Worm (Caenorhabditis elegans) whole organism, late embryonic: ENCODE measurements around the gene D1086.12.

Experiments
- C08G9.2 ChIP-seq: sonication (generic microtip); optimal IDR thresholded peaks from 2 replicates; lab custom pipeline; 2016; ENCODE audit warnings: mild to moderate bottlenecking, missing genetic modification characterization, moderate library complexity, missing compliant biosample characterization
- F13H6.1 ChIP-seq: sonication (generic microtip); optimal IDR thresholded peaks from 2 replicates; lab custom pipeline; 2016; ENCODE audit warnings: missing genetic modification characterization, missing compliant biosample characterization
- T23F11.4 ChIP-seq: fragments of 200-800 bp; sonication (Bioruptor generic); optimal IDR thresholded peaks from 2 replicates; lab custom pipeline; 2018; ENCODE audit warnings: mild to moderate bottlenecking, missing genetic modification characterization, missing compliant biosample characterization
- Y22D7AL.16 ChIP-seq: sonication (generic microtip); optimal IDR thresholded peaks from 2 replicates; lab custom pipeline; 2016; ENCODE audit warnings: missing genetic modification characterization, missing compliant biosample characterization
- ama-1 ChIP-seq: fragments of 150-350 bp; optimal IDR thresholded peaks from 2 replicates; lab custom pipeline; 2014
- ceh-19 ChIP-seq: fragments of 200-800 bp; sonication (Bioruptor generic); optimal IDR thresholded peaks from 2 replicates; lab custom pipeline; 2018; ENCODE audit warnings: mild to moderate bottlenecking, missing genetic modification characterization, missing compliant biosample characterization
- ceh-22 ChIP-seq: sonication (generic microtip); optimal IDR thresholded peaks from 2 replicates; lab custom pipeline; 2017; ENCODE audit warnings: missing biosample characterization, missing genetic modification characterization
- ceh-24 ChIP-seq: sonication (generic microtip); optimal IDR thresholded peaks from 2 replicates; lab custom pipeline; 2016; ENCODE audit warnings: mild to moderate bottlenecking, missing genetic modification characterization, missing compliant biosample characterization
- ceh-30 ChIP-seq: fragments of 150-350 bp; optimal IDR thresholded peaks from 2 replicates; lab custom pipeline; 2014; ENCODE audit warnings: missing biosample characterization, missing genetic modification characterization
- ceh-48 ChIP-seq: sonication (generic microtip); optimal IDR thresholded peaks from 2 replicates; lab custom pipeline; 2016; ENCODE audit warnings: missing genetic modification characterization, inconsistent platforms, missing compliant biosample characterization
- ceh-6 ChIP-seq: fragments of 200-800 bp; sonication (Bioruptor generic); optimal IDR thresholded peaks from 2 replicates; lab custom pipeline; 2018; ENCODE audit warnings: mild to moderate bottlenecking, missing genetic modification characterization, missing compliant biosample characterization
- dmd-4 ChIP-seq: sonication (generic microtip); optimal IDR thresholded peaks from 2 replicates; lab custom pipeline; 2016; ENCODE audit warnings: borderline replicate concordance, missing genetic modification characterization, missing compliant biosample characterization
- dve-1 ChIP-seq: sonication (generic microtip); optimal IDR thresholded peaks from 2 replicates; lab custom pipeline; 2017; ENCODE audit warnings: antibody characterized with exemption, mild to moderate bottlenecking, missing genetic modification characterization, missing compliant biosample characterization
- ets-4 ChIP-seq: sonication (generic microtip); optimal IDR thresholded peaks from 2 replicates; lab custom pipeline; 2016; ENCODE audit warnings: missing genetic modification characterization, missing compliant biosample characterization
- eyg-1 ChIP-seq: sonication (generic microtip); optimal IDR thresholded peaks from 2 replicates; lab custom pipeline; 2016; ENCODE audit warnings: missing genotype, missing genetic modification characterization, missing compliant biosample characterization
- fax-1 ChIP-seq: sonication (generic microtip); optimal IDR thresholded peaks from 2 replicates; lab custom pipeline; 2016; ENCODE audit warnings: missing genotype, missing genetic modification characterization, missing compliant biosample characterization
- fkh-10 ChIP-seq: fragments of 150-350 bp; optimal IDR thresholded peaks from 2 replicates; lab custom pipeline; 2014; ENCODE audit warnings: missing biosample characterization, missing genetic modification reagents, missing genetic modification characterization
- hlh-15 ChIP-seq: sonication (generic microtip); optimal IDR thresholded peaks from 2 replicates; lab custom pipeline; 2016; ENCODE audit warnings: missing genetic modification characterization, missing compliant biosample characterization
- hlh-30 ChIP-seq: sonication (generic microtip); optimal IDR thresholded peaks from 2 replicates; lab custom pipeline; 2017; ENCODE audit warnings: antibody characterized with exemption, missing genetic modification characterization, missing compliant biosample characterization; ENCODE audit not compliant: insufficient read depth
- hlh-8 ChIP-seq: sonication (generic microtip); optimal IDR thresholded peaks from 2 replicates; lab custom pipeline; 2016; ENCODE audit warnings: missing genotype, missing genetic modification characterization, missing compliant biosample characterization
- lim-6 ChIP-seq: sonication (generic microtip); optimal IDR thresholded peaks from 2 replicates; lab custom pipeline; 2016; ENCODE audit warnings: missing genetic modification characterization, missing compliant biosample characterization
- lin-11 ChIP-seq: fragments of 200-800 bp; sonication (Bioruptor generic); optimal IDR thresholded peaks from 2 replicates; lab custom pipeline; 2018; ENCODE audit warnings: mild to moderate bottlenecking, missing genetic modification characterization, missing compliant biosample characterization
- madf-2 ChIP-seq: sonication (generic microtip); optimal IDR thresholded peaks from 2 replicates; lab custom pipeline; 2017; ENCODE audit warnings: missing genetic modification characterization, missing compliant biosample characterization
- mec-3 ChIP-seq: sonication (generic microtip); optimal IDR thresholded peaks from 2 replicates; lab custom pipeline; 2016; ENCODE audit warnings: borderline replicate concordance, missing genetic modification characterization, missing compliant biosample characterization
- nfya-1 ChIP-seq: sonication (generic microtip); optimal IDR thresholded peaks from 2 replicates; lab custom pipeline; 2017; ENCODE audit warnings: missing genetic modification characterization, mild to moderate bottlenecking, missing compliant biosample characterization, antibody characterized with exemption, moderate library complexity
- nhr-11 ChIP-seq: fragments of 150-350 bp; optimal IDR thresholded peaks from 2 replicates; lab custom pipeline; 2014; ENCODE audit warnings: missing biosample characterization, missing genetic modification characterization
- odd-2 ChIP-seq: sonication (generic microtip); optimal IDR thresholded peaks from 2 replicates; lab custom pipeline; 2017; ENCODE audit warnings: antibody characterized with exemption, mild to moderate bottlenecking, missing genetic modification characterization, missing compliant biosample characterization
- pag-3 ChIP-seq: sonication (generic microtip); optimal IDR thresholded peaks from 2 replicates; lab custom pipeline; 2016; ENCODE audit warnings: missing compliant biosample characterization, missing genetic modification characterization, borderline replicate concordance
- pat-9 ChIP-seq: fragments of 200-800 bp; sonication (Bioruptor generic); optimal IDR thresholded peaks from 2 replicates; lab custom pipeline; 2018; ENCODE audit warnings: mild to moderate bottlenecking, missing genetic modification characterization, moderate library complexity, missing compliant biosample characterization
- pax-1 ChIP-seq: fragments of 150-350 bp; optimal IDR thresholded peaks from 2 replicates; lab custom pipeline; 2014; ENCODE audit warnings: missing biosample characterization, missing genetic modification characterization
- pha-2 ChIP-seq: sonication (generic microtip); optimal IDR thresholded peaks from 2 replicates; lab custom pipeline; 2017; ENCODE audit warnings: mild to moderate bottlenecking, missing genetic modification characterization, missing compliant biosample characterization
- pha-4 ChIP-seq: fragments of 150-350 bp; optimal IDR thresholded peaks from 2 replicates; lab custom pipeline; 2018; ENCODE audit warnings: missing biosample characterization, missing genetic modification reagents, missing genetic modification characterization
- pqm-1 ChIP-seq: sonication (generic microtip); optimal IDR thresholded peaks from 2 replicates; lab custom pipeline; 2016; ENCODE audit warnings: missing genetic modification characterization, missing compliant biosample characterization
- ref-2 ChIP-seq: sonication (generic microtip); optimal IDR thresholded peaks from 2 replicates; lab custom pipeline; 2016; ENCODE audit warnings: missing genetic modification characterization, missing compliant biosample characterization
- rnt-1 ChIP-seq: sonication (generic microtip); optimal IDR thresholded peaks from 2 replicates; lab custom pipeline; 2016; ENCODE audit warnings: missing genetic modification characterization, missing compliant biosample characterization
- sdc-2 ChIP-seq: sonication (generic microtip); optimal IDR thresholded peaks from 2 replicates; lab custom pipeline; 2016; ENCODE audit warnings: missing genotype, missing genetic modification characterization, missing compliant biosample characterization
- tbx-2 ChIP-seq: sonication (generic microtip); optimal IDR thresholded peaks from 2 replicates; lab custom pipeline; 2016; ENCODE audit warnings: missing genetic modification characterization, missing compliant biosample characterization
- unc-55 ChIP-seq: sonication (generic microtip); optimal IDR thresholded peaks from 2 replicates; lab custom pipeline; 2017; ENCODE audit warnings: missing biosample characterization, missing genetic modification reagents, missing genetic modification characterization
- unc-86 ChIP-seq: sonication (generic microtip); optimal IDR thresholded peaks from 2 replicates; lab custom pipeline; 2016; ENCODE audit warnings: missing genetic modification characterization, missing compliant biosample characterization

Gene D1086.12

DNA sequence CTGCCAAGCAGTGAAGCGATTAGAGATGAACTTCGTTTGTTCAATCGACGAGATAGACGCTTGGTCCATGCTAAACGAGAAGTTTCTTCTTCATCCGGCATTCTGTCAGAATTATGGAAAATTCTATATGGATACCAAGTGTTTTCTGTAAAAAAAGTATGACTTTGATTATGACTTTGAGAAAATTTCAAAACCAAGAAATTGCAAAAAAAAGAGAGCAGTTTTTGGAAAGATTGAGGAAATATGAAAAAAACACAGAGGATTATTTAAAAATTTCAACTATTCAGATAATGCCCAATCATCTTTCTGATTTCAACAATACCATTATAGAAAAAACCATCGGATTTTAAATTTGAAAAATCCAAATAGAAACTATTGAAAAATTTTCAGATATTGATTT is 44.3 kb downstream of the D1086.12 start, which contains the start of gene par-1:
par-1 (minus strand) TSS at position 101 of the 400 bp plus-strand sequence.
- TF ChIP-seq pha-4 (tag; lab: Kevin White, UChicago): no peak
- TF ChIP-seq C08G9.2 (tag; lab: Kevin White, UChicago): no peak
- TF ChIP-seq ceh-6 (GFP tag; lab: Kevin White, UChicago): no peak

DNA sequence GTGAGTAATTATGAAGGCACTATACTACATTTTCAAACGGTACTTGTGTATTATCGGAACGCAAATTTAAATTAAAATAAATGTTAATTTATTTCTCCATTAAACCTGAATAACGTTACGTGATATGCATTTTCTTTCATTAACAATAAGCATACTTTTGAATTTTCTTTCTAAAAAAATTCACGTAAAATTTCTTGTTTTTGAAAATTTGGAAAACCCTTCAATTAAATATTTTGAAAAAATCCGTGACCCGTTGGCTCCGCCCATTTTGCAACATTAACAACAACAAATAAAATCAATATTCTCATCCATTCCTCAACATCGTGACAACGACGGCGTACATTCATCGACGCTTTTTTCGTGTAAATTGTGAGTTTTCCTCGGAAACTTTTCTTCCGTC is 45.2 kb downstream of the D1086.12 start, which contains the start of gene acs-10:
acs-10 (plus strand) TSS at position 301 of the 400 bp plus-strand sequence.
- no peak for TF ChIP-seq hlh-8
- no peak for TF ChIP-seq ceh-19 (GFP tag; lab: Kevin White, UChicago)
- no peak for TF ChIP-seq hlh-15 (tag; lab: Kevin White, UChicago)
- no peak for TF ChIP-seq F13H6.1 (tag; lab: Kevin White, UChicago)
- no peak for TF ChIP-seq eyg-1 (tag; lab: Kevin White, UChicago)
- no peak for TF ChIP-seq ets-4 (tag; lab: Kevin White, UChicago)
- TF ChIP-seq mec-3: no peak
- no peak for TF ChIP-seq pha-2 (tag; lab: Kevin White, UChicago)
- TF ChIP-seq C08G9.2 (tag; lab: Kevin White, UChicago): no peak
- TF ChIP-seq hlh-30 (tag; lab: Kevin White, UChicago): no peak
- no peak for TF ChIP-seq pax-1 (tag; lab: Kevin White, UChicago)
- TF ChIP-seq dve-1 (tag; lab: Kevin White, UChicago): no peak
- TF ChIP-seq ceh-22 (tag; lab: Kevin White, UChicago): no peak
- TF ChIP-seq T23F11.4 (GFP tag; lab: Kevin White, UChicago): no peak
- TF ChIP-seq odd-2 (tag; lab: Kevin White, UChicago): no peak

DNA sequence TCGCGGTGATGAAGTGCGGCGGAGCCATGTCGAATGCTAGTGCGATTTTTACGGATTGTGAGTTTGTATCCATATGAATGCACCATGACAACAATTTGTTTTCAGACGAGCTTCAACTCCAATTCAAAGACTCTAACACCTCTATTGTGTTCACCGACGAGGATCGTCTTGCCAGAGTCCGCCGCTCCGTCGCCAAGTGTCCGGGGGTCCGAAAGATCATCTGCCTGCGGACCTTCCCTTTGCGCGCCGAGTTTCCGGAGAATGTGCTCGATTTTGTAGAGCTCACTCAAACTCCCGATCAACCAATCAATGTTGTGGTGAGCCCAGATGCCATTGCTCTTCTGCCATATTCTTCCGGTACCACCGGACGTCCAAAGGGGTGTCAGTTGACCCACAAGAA is 46.1 kb downstream of the D1086.12 start:
- TF ChIP-seq ama-1 (lab: Kevin White, UChicago) (no peak), ceh-30 (tag; lab: Kevin White, UChicago) (no peak), unc-86 (tag; lab: Kevin White, UChicago) (no peak)
- TF ChIP-seq, all 69 proteins: peak for 0

DNA sequence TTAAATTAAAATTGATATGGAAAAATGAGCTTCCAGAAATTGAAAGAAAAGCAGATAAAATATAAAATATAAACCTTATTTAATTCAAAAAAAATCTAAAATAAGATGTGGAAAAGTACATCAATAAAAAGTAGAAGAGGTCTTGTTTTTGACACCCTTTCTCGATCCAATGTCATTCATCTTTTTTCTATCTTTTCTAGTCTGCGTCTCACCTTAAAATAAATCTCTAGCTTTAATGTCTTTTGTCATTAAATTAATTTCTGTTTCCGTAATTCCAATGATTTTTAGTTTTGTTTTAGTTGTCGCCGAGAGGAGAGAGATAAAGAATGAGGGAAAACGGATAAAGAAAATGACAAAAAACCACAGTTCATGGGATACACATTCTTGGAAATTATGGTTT is 48.1 kb downstream of the D1086.12 start:
- TF ChIP-seq ama-1 (lab: Kevin White, UChicago) (no peak), Y22D7AL.16 (tag; lab: Kevin White, UChicago) (no peak), ceh-30 (tag; lab: Kevin White, UChicago) (no peak), fax-1 (tag; lab: Kevin White, UChicago) (no peak), tbx-2 (tag; lab: Kevin White, UChicago) (no peak), rnt-1 (tag; lab: Kevin White, UChicago) (no peak), lim-6 (tag; lab: Kevin White, UChicago) (no peak), ceh-19 (GFP tag; lab: Kevin White, UChicago) (no peak), nfya-1 (tag; lab: Kevin White, UChicago) (no peak), ceh-24 (no peak), madf-2 (tag; lab: Kevin White, UChicago) (no peak), pqm-1 (no peak), nhr-11 (tag; lab: Kevin White, UChicago) (no peak), fkh-10 (no peak), lin-11 (tag; lab: Kevin White, UChicago) (no peak), odd-2 (tag; lab: Kevin White, UChicago) (no peak), sdc-2 (tag; lab: Kevin White, UChicago) (no peak)
- TF ChIP-seq, all 69 proteins: peak for 0

DNA sequence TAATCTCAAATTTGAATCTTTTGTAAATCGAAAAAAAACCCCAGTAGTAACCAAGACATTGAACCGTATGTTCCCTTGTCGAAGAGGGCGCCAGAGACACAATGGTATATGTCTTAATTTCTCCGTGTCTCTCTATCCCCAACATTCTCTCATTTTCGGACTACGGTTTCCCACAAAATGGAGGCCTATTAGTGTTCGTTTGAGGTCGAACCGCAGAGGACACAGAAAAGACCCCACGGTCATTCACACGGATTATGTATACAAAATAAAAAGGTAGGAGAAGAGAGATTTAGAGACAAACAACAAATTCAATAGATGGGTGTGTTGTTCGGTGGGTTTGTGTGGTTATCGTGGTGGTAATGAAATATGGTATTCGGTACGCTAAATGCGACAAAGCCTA is 50.0 kb downstream of the D1086.12 start:
- TF ChIP-seq dmd-4 (tag; lab: Kevin White, UChicago) (no peak), ref-2 (tag; lab: Kevin White, UChicago) (no peak), pat-9 (tag; lab: Kevin White, UChicago) (no peak), ceh-48 (tag; lab: Kevin White, UChicago) (no peak), ama-1 (lab: Kevin White, UChicago) (no peak), ceh-24 (no peak), pag-3 (tag; lab: Kevin White, UChicago) (no peak), unc-55 (GFP tag; lab: Kevin White, UChicago) (no peak), odd-2 (tag; lab: Kevin White, UChicago) (no peak)
